Worm (Caenorhabditis elegans) whole organism, mixed stage, embryonic: ENCODE results near the gene abt-1.
A peak's percentile ranks its signal among the peaks of the same experiment; 100 is the strongest.

Experiments used
- M03D4.4 ChIP-seq: sonication (generic microtip); optimal IDR thresholded peaks from 2 replicates; lab custom pipeline; 2017; ENCODE audit warnings: mild to moderate bottlenecking, missing genetic modification characterization, missing compliant biosample characterization
- bed-3 ChIP-seq: fragments of 200-800 bp; sonication (Bioruptor generic); optimal IDR thresholded peaks from 3 replicates; lab custom pipeline; 2018; ENCODE audit warnings: mild to moderate bottlenecking, missing genetic modification characterization, moderate library complexity, missing compliant biosample characterization
- blmp-1 ChIP-seq: fragments of 150-350 bp; optimal IDR thresholded peaks from 2 replicates; lab custom pipeline; 2014; ENCODE audit warnings: missing biosample characterization, missing genetic modification characterization
- ceh-39 ChIP-seq: fragments of 150-350 bp; optimal IDR thresholded peaks from 2 replicates; lab custom pipeline; 2014; ENCODE audit warnings: missing biosample characterization, missing genetic modification characterization
- ceh-43 ChIP-seq: fragments of 200-800 bp; sonication (Bioruptor generic); optimal IDR thresholded peaks from 2 replicates; lab custom pipeline; 2018; ENCODE audit warnings: mild to moderate bottlenecking, missing genetic modification characterization, moderate library complexity, missing compliant biosample characterization
- ceh-83 ChIP-seq: fragments of 200-800 bp; sonication (Bioruptor generic); optimal IDR thresholded peaks from 2 replicates; lab custom pipeline; 2018; ENCODE audit warnings: mild to moderate bottlenecking, missing genetic modification characterization, missing compliant biosample characterization
- ces-1 ChIP-seq: fragments of 150-350 bp; optimal IDR thresholded peaks from 2 replicates; lab custom pipeline; 2014; ENCODE audit warnings: missing biosample characterization, missing genetic modification reagents, missing genetic modification characterization
- cnd-1 ChIP-seq: fragments of 200-800 bp; sonication (Bioruptor generic); optimal IDR thresholded peaks from 2 replicates; lab custom pipeline; 2018; ENCODE audit warnings: mild to moderate bottlenecking, missing genetic modification characterization, missing compliant biosample characterization
- elt-3 ChIP-seq: fragments of 150-350 bp; optimal IDR thresholded peaks from 2 replicates; lab custom pipeline; 2014; ENCODE audit warnings: missing biosample characterization, missing genetic modification characterization
- flh-1 ChIP-seq: fragments of 200-800 bp; sonication (Bioruptor generic); optimal IDR thresholded peaks from 2 replicates; lab custom pipeline; 2018; ENCODE audit warnings: mild to moderate bottlenecking, missing genetic modification characterization, moderate library complexity, missing compliant biosample characterization
- ham-2 ChIP-seq: fragments of 200-800 bp; sonication (Bioruptor generic); optimal IDR thresholded peaks from 2 replicates; lab custom pipeline; 2018; ENCODE audit warnings: mild to moderate bottlenecking, missing genetic modification characterization, missing compliant biosample characterization
- hlh-1 ChIP-seq: fragments of 150-350 bp; optimal IDR thresholded peaks from 2 replicates; lab custom pipeline; 2014; ENCODE audit warnings: missing biosample characterization, missing genetic modification reagents, missing genetic modification characterization
- lin-13 ChIP-seq: fragments of 150-350 bp; optimal IDR thresholded peaks from 2 replicates; lab custom pipeline; 2014; ENCODE audit warnings: missing biosample characterization, missing genetic modification characterization
- lin-32 ChIP-seq: fragments of 200-800 bp; sonication (Bioruptor generic); optimal IDR thresholded peaks from 2 replicates; lab custom pipeline; 2018; ENCODE audit warnings: mild to moderate bottlenecking, missing genetic modification characterization, missing compliant biosample characterization
- lsy-2 ChIP-seq: fragments of 150-350 bp; optimal IDR thresholded peaks from 2 replicates; lab custom pipeline; 2014; ENCODE audit warnings: missing biosample characterization, missing genetic modification characterization
- mls-2 ChIP-seq: sonication (generic microtip); optimal IDR thresholded peaks from 2 replicates; lab custom pipeline; 2016; ENCODE audit warnings: mild to moderate bottlenecking, missing genetic modification characterization, moderate library complexity, missing compliant biosample characterization
- nhr-2 ChIP-seq: fragments of 150-350 bp; optimal IDR thresholded peaks from 2 replicates; lab custom pipeline; 2014; ENCODE audit warnings: missing biosample characterization, missing genetic modification characterization
- nhr-237 ChIP-seq: fragments of 150-350 bp; optimal IDR thresholded peaks from 2 replicates; lab custom pipeline; 2014; ENCODE audit warnings: missing biosample characterization, missing genetic modification characterization
- nhr-28 ChIP-seq: fragments of 150-350 bp; optimal IDR thresholded peaks from 2 replicates; lab custom pipeline; 2014; ENCODE audit warnings: missing biosample characterization, missing genetic modification characterization
- nhr-76 ChIP-seq: sonication (generic microtip); optimal IDR thresholded peaks from 2 replicates; lab custom pipeline; 2017; ENCODE audit warnings: missing biosample characterization, missing genetic modification characterization
- pha-4 ChIP-seq: fragments of 150-350 bp; optimal IDR thresholded peaks from 2 replicates; lab custom pipeline; 2018; ENCODE audit warnings: missing biosample characterization, missing genetic modification reagents, missing genetic modification characterization
- sem-2 ChIP-seq: fragments of 200-800 bp; sonication (Bioruptor generic); optimal IDR thresholded peaks from 2 replicates; lab custom pipeline; 2018; ENCODE audit warnings: mild to moderate bottlenecking, missing genetic modification characterization, missing compliant biosample characterization
- snpc-4 ChIP-seq: fragments of 150-350 bp; optimal IDR thresholded peaks from 2 replicates; lab custom pipeline; 2014; ENCODE audit warnings: missing biosample characterization, missing genetic modification characterization
- sptf-1 ChIP-seq: sonication (generic microtip); optimal IDR thresholded peaks from 2 replicates; lab custom pipeline; 2017; ENCODE audit warnings: mild to moderate bottlenecking, missing genetic modification characterization, moderate library complexity, missing compliant biosample characterization
- unc-120 ChIP-seq: sonication (generic microtip); optimal IDR thresholded peaks from 2 replicates; lab custom pipeline; 2017; ENCODE audit warnings: missing genetic modification characterization, missing compliant biosample characterization; ENCODE audit not compliant: poor library complexity, severe bottlenecking
- unc-62 ChIP-seq: fragments of 150-350 bp; optimal IDR thresholded peaks from 2 replicates; lab custom pipeline; 2014; ENCODE audit warnings: missing biosample characterization, missing genetic modification reagents, missing genetic modification characterization
- zip-8 ChIP-seq: fragments of 150-350 bp; optimal IDR thresholded peaks from 2 replicates; lab custom pipeline; 2014; ENCODE audit warnings: missing biosample characterization, missing genetic modification characterization
- ztf-11 ChIP-seq: fragments of 150-350 bp; optimal IDR thresholded peaks from 2 replicates; lab custom pipeline; 2014; ENCODE audit warnings: missing biosample characterization, missing genetic modification characterization

The abt-1 gene

ce11 chrIV:10242458-10243123 lies 27.9 kb upstream of the abt-1 start:
- TF ChIP-seq unc-62 (GFP tag; lab: Kevin White, UChicago) (no peak), ham-2 (no peak), nhr-2 (tag; lab: Kevin White, UChicago) (no peak), hlh-1 (tag; lab: Kevin White, UChicago) (no peak), ceh-83 (GFP tag; lab: Kevin White, UChicago) (no peak), flh-1 (no peak), pha-4 (tag; lab: Kevin White, UChicago) (no peak), nhr-76 (tag; lab: Kevin White, UChicago) (no peak), elt-3 (tag; lab: Kevin White, UChicago) (no peak), ceh-39 (no peak), nhr-28 (tag; lab: Kevin White, UChicago) (no peak), sem-2 (GFP tag; lab: Kevin White, UChicago) (no peak)

- TF ChIP-seq hlh-1 (tag; lab: Kevin White, UChicago): peak; percentile 56
- no peak for TF ChIP-seq ztf-11
- no peak for TF ChIP-seq ceh-83 (GFP tag; lab: Kevin White, UChicago)
- TF ChIP-seq nhr-2 (tag; lab: Kevin White, UChicago): peak; percentile 93
Observed at ce11 chrIV:10241659-10242058, 26.9 kb upstream of the abt-1 start, which contains the start of gene lipl-7. Gene lipl-7 (minus strand): TSS chrIV:10241823.

ce11 chrIV:10239045-10239444 lies 24.3 kb upstream of the abt-1 start, which contains the start of gene ech-8:
Gene ech-8 (minus strand): TSS chrIV:10239176.
- TF ChIP-seq ztf-11 (no peak), ces-1 (GFP tag; lab: Kevin White, UChicago) (no peak), lsy-2 (tag; lab: Kevin White, UChicago) (no peak), unc-120 (tag; lab: Kevin White, UChicago) (no peak), cnd-1 (tag; lab: Kevin White, UChicago) (no peak), nhr-237 (tag; lab: Kevin White, UChicago) (no peak), lin-13 (tag; lab: Kevin White, UChicago) (no peak), nhr-2 (tag; lab: Kevin White, UChicago) (no peak), bed-3 (no peak)
- TF ChIP-seq, all 35 proteins: peak for 0

ce11 chrIV:10236106-10236505 lies 21.4 kb upstream of the abt-1 start:
- no peak for TF ChIP-seq blmp-1 (tag; lab: Kevin White, UChicago)
- no peak for TF ChIP-seq M03D4.4 (tag; lab: Kevin White, UChicago)
- no peak for TF ChIP-seq sem-2 (GFP tag; lab: Kevin White, UChicago)
- TF ChIP-seq mls-2 (tag; lab: Kevin White, UChicago): no peak
- no peak for TF ChIP-seq ceh-43 (GFP tag; lab: Kevin White, UChicago)
- no peak for TF ChIP-seq sptf-1

ce11 chrIV:10235279-10235829 lies 20.6 kb upstream of the abt-1 start, which contains the start of gene ech-9:
Gene ech-9 (minus strand): TSS chrIV:10235329.
- TF ChIP-seq sem-2 (GFP tag; lab: Kevin White, UChicago) (no peak), ztf-11 (no peak), unc-120 (tag; lab: Kevin White, UChicago) (no peak), sptf-1 (no peak), ceh-43 (GFP tag; lab: Kevin White, UChicago) (no peak), zip-8 (tag; lab: Kevin White, UChicago) (no peak), lin-32 (GFP tag; lab: Kevin White, UChicago) (no peak), mls-2 (tag; lab: Kevin White, UChicago) (no peak), hlh-1 (tag; lab: Kevin White, UChicago) (no peak), nhr-76 (tag; lab: Kevin White, UChicago) (no peak), ceh-39 (no peak), nhr-2 (tag; lab: Kevin White, UChicago) (no peak), ces-1 (GFP tag; lab: Kevin White, UChicago) (no peak)

ce11 chrIV:10232456-10232855 lies 17.7 kb upstream of the abt-1 start, which contains the start of gene F01G10.4:
Gene F01G10.4 (minus strand): TSS chrIV:10232556.
- TF ChIP-seq hlh-1 (tag; lab: Kevin White, UChicago) (no peak), sem-2 (GFP tag; lab: Kevin White, UChicago) (no peak), cnd-1 (tag; lab: Kevin White, UChicago) (no peak), snpc-4 (tag; lab: Kevin White, UChicago) (no peak), blmp-1 (tag; lab: Kevin White, UChicago) (no peak)
